Worm (Caenorhabditis elegans): ENCODE results near the gene tmem-138.

tmem-138 gene

ce11 chrII:8169283-8169682 lies 12.2 kb downstream of the tmem-138 start, which contains the start of gene T05C12.15:
T05C12.15 (plus strand) TSS chrII:8169583.
- no peak for TF ChIP-seq pqm-1 (tag; optimal IDR thresholded peaks at IDR 0.05)
- peak; percentile 20 for TF ChIP-seq unc-55 (GFP tag; optimal IDR thresholded peaks at IDR 0.05)

ce11 chrII:8170374-8170773 lies 13.3 kb downstream of the tmem-138 start, which contains the start of gene T05C12.11:
T05C12.11 (minus strand) TSS chrII:8170474.
- TF ChIP-seq hlh-15 (tag; optimal IDR thresholded peaks at IDR 0.05) (no peak), che-1 (tag; optimal IDR thresholded peaks at IDR 0.05) (no peak), ceh-45 (GFP tag; IDR thresholded peaks at IDR 0.05) (no peak), nhr-232 (tag; optimal IDR thresholded peaks at IDR 0.05) (no peak), pax-1 (tag; optimal IDR thresholded peaks at IDR 0.05) (no peak), nfya-1 (tag; optimal IDR thresholded peaks at IDR 0.05) (no peak), ets-4 (tag; optimal IDR thresholded peaks at IDR 0.05) (no peak), ceh-30 (tag; optimal IDR thresholded peaks at IDR 0.05) (no peak), tbx-7 (tag; optimal IDR thresholded peaks at IDR 0.05) (no peak), ceh-18 (tag; optimal IDR thresholded peaks at IDR 0.05) (no peak), pha-4 (tag; optimal IDR thresholded peaks at IDR 0.05) (no peak)

- no peak for TF ChIP-seq ceh-6 (GFP tag; optimal IDR thresholded peaks at IDR 0.05)
- no peak for TF ChIP-seq ceh-14 (tag; optimal IDR thresholded peaks at IDR 0.05)
- no peak for TF ChIP-seq sox-4 (tag; optimal IDR thresholded peaks at IDR 0.05)
- no peak for TF ChIP-seq hlh-15 (tag; optimal IDR thresholded peaks at IDR 0.05)
- no peak for TF ChIP-seq madf-2 (tag; optimal IDR thresholded peaks at IDR 0.05)
- no peak for TF ChIP-seq ttx-3 (tag; optimal IDR thresholded peaks at IDR 0.05)
- TF ChIP-seq elt-4 (tag; optimal IDR thresholded peaks at IDR 0.05), result no peak
- no peak for TF ChIP-seq ceh-9 (tag; optimal IDR thresholded peaks at IDR 0.05)
- no peak for TF ChIP-seq nhr-11 (tag; optimal IDR thresholded peaks at IDR 0.05)
- TF ChIP-seq pqm-1 (tag; optimal IDR thresholded peaks at IDR 0.05), result no peak
- TF ChIP-seq unc-3 (GFP tag; conservative IDR thresholded peaks at IDR 0.05), result no peak
- no peak for TF ChIP-seq unc-3 (tag; optimal IDR thresholded peaks at IDR 0.05)
- TF ChIP-seq pha-2 (tag; optimal IDR thresholded peaks at IDR 0.05), result no peak
- TF ChIP-seq dve-1 (tag; optimal IDR thresholded peaks at IDR 0.05), result no peak
- TF ChIP-seq npax-4 (tag; optimal IDR thresholded peaks at IDR 0.05), result no peak
- TF ChIP-seq K02D7.2 (tag; optimal IDR thresholded peaks at IDR 0.05), result no peak
Measured at ce11 chrII:8173449-8173848, 16.3 kb downstream of the tmem-138 start, which contains the start of the genes decr-1.3 and T05C12.1. decr-1.3 (minus strand) TSS chrII:8173549. T05C12.1 (plus strand) TSS chrII:8173680.

- TF ChIP-seq ceh-9 (tag; optimal IDR thresholded peaks at IDR 0.05) (no peak), ref-2 (tag; optimal IDR thresholded peaks at IDR 0.05) (no peak), pha-2 (tag; optimal IDR thresholded peaks at IDR 0.05) (no peak), ahr-1 (tag; optimal IDR thresholded peaks at IDR 0.05) (no peak), odd-2 (tag; optimal IDR thresholded peaks at IDR 0.05) (no peak), Y22D7AL.16 (tag; optimal IDR thresholded peaks at IDR 0.05) (no peak), ceh-24 (tag; optimal IDR thresholded peaks at IDR 0.05) (no peak), ets-4 (tag; optimal IDR thresholded peaks at IDR 0.05) (no peak), hlh-6 (tag; optimal IDR thresholded peaks at IDR 0.05) (no peak), ceh-2 (tag; optimal IDR thresholded peaks at IDR 0.05) (no peak), fkh-10 (GFP tag; optimal IDR thresholded peaks at IDR 0.05) (no peak), unc-3 (GFP tag; conservative IDR thresholded peaks at IDR 0.05) (no peak), unc-3 (tag; optimal IDR thresholded peaks at IDR 0.05) (no peak), npax-4 (tag; optimal IDR thresholded peaks at IDR 0.05) (no peak), lin-11 (tag; optimal IDR thresholded peaks at IDR 0.05) (no peak), ceh-22 (tag; optimal IDR thresholded peaks at IDR 0.05) (no peak), ceh-48 (tag; optimal IDR thresholded peaks at IDR 0.05) (no peak), ceh-14 (tag; optimal IDR thresholded peaks at IDR 0.05) (no peak)
Measured at ce11 chrII:8174148-8174547, 17.0 kb downstream of the tmem-138 start.
